Fruit fly (Drosophila melanogaster) whole organism, embryonic: ENCODE results near the gene DCTN1-p150.
A peak's percentile ranks its signal among the peaks of the same experiment; 100 is the strongest.

Experiments
- Atf6 ChIP-seq: fragments of 200-800 bp; sonication (Bioruptor generic); IDR thresholded peaks from 2 replicates; pipeline ENCODE4 v1.3.6; 2022; ENCODE audit warnings: missing biosample characterization, missing genetic modification characterization
- BtbVII ChIP-seq: fragments of 200-800 bp; sonication (Bioruptor generic); optimal IDR thresholded peaks from 3 replicates; lab custom pipeline; 2017; ENCODE audit warnings: missing biosample characterization, mild to moderate bottlenecking, missing genetic modification characterization
- CG10209 ChIP-seq: fragments of 200-800 bp; sonication (Bioruptor generic); optimal IDR thresholded peaks from 3 replicates; lab custom pipeline; 2017; ENCODE audit warnings: missing biosample characterization, mild to moderate bottlenecking, missing genetic modification characterization, missing genetic modification reagents
- CG10267 ChIP-seq: fragments of 200-800 bp; sonication (Bioruptor generic); optimal IDR thresholded peaks from 2 replicates; lab custom pipeline; 2018; ENCODE audit warnings: missing biosample characterization, mild to moderate bottlenecking, missing genetic modification characterization, moderate library complexity
- CG10462 ChIP-seq: fragments of 200-800 bp; sonication (Bioruptor generic); optimal IDR thresholded peaks from 2 replicates; lab custom pipeline; 2016; ENCODE audit warnings: missing biosample characterization, missing genetic modification characterization
- CG1233 ChIP-seq: fragments of 200-800 bp; sonication (Bioruptor generic); optimal IDR thresholded peaks from 4 replicates; lab custom pipeline; 2018; ENCODE audit warnings: missing biosample characterization, mild to moderate bottlenecking, missing genetic modification characterization
- CG12769 ChIP-seq: fragments of 200-800 bp; sonication (Bioruptor generic); optimal IDR thresholded peaks from 2 replicates; lab custom pipeline; 2019; ENCODE audit warnings: missing biosample characterization, mild to moderate bottlenecking, missing genetic modification characterization, moderate library complexity
- CG13894 ChIP-seq: fragments of 200-800 bp; sonication (Bioruptor generic); optimal IDR thresholded peaks from 3 replicates; lab custom pipeline; 2018; ENCODE audit warnings: missing biosample characterization, mild to moderate bottlenecking, missing genetic modification characterization, moderate library complexity
- CG1602 ChIP-seq: fragments of 200-800 bp; sonication (Bioruptor generic); optimal IDR thresholded peaks from 3 replicates; lab custom pipeline; 2016; ENCODE audit warnings: missing biosample characterization, missing genetic modification characterization
- CG1603 ChIP-seq: fragments of 200-800 bp; sonication (Bioruptor generic); optimal IDR thresholded peaks from 2 replicates; lab custom pipeline; 2019; ENCODE audit warnings: missing biosample characterization, mild to moderate bottlenecking, missing genetic modification characterization, moderate library complexity
- CG17361 ChIP-seq: fragments of 200-800 bp; sonication (Bioruptor generic); IDR thresholded peaks from 3 replicates; pipeline ENCODE4 v1.3.6; 2022; ENCODE audit warnings: missing biosample characterization, missing genetic modification characterization
- CG17612 ChIP-seq: fragments of 200-800 bp; sonication (Bioruptor generic); IDR thresholded peaks from 2 replicates; pipeline ENCODE4 v1.3.6; 2022; ENCODE audit warnings: missing biosample characterization, missing genetic modification characterization
- CG18599 ChIP-seq: fragments of 200-800 bp; sonication (Bioruptor generic); optimal IDR thresholded peaks from 3 replicates; lab custom pipeline; 2017; ENCODE audit warnings: missing biosample characterization, missing genetic modification characterization, mild to moderate bottlenecking, moderate library complexity, missing genetic modification reagents
- CG2678 ChIP-seq: fragments of 200-800 bp; sonication (Bioruptor generic); optimal IDR thresholded peaks from 3 replicates; lab custom pipeline; 2019; ENCODE audit warnings: missing biosample characterization, mild to moderate bottlenecking, missing genetic modification characterization, moderate library complexity
- CG30403 ChIP-seq: fragments of 200-800 bp; sonication (Bioruptor generic); optimal IDR thresholded peaks from 3 replicates; lab custom pipeline; 2016; ENCODE audit warnings: missing biosample characterization, missing genetic modification characterization
- CG32532 ChIP-seq: fragments of 200-800 bp; sonication (Bioruptor generic); IDR thresholded peaks from 2 replicates; pipeline ENCODE4 v1.3.6; 2022; ENCODE audit warnings: missing biosample characterization, missing genetic modification characterization
- CG32767 ChIP-seq: fragments of 200-800 bp; sonication (Bioruptor generic); IDR thresholded peaks from 2 replicates; pipeline ENCODE4 v1.3.6; 2022; ENCODE audit warnings: missing biosample characterization, missing genetic modification characterization
- CG3281 ChIP-seq: fragments of 200-800 bp; sonication (Bioruptor generic); optimal IDR thresholded peaks from 3 replicates; lab custom pipeline; 2017; ENCODE audit warnings: missing biosample characterization, mild to moderate bottlenecking, missing genetic modification characterization
- CG33213 ChIP-seq: fragments of 200-800 bp; sonication (Bioruptor generic); optimal IDR thresholded peaks from 3 replicates; lab custom pipeline; 2016; ENCODE audit warnings: missing biosample characterization, missing genetic modification characterization
- CG6813 ChIP-seq: fragments of 200-800 bp; sonication (Bioruptor generic); optimal IDR thresholded peaks from 2 replicates; lab custom pipeline; 2017; ENCODE audit warnings: missing biosample characterization, missing genetic modification characterization, mild to moderate bottlenecking, moderate library complexity, missing genetic modification reagents
- CG7357 ChIP-seq: fragments of 200-800 bp; sonication (Bioruptor generic); IDR thresholded peaks from 3 replicates; pipeline ENCODE4 v1.3.6; 2022; ENCODE audit warnings: missing biosample characterization, missing genetic modification characterization
- CG7928 ChIP-seq: fragments of 200-800 bp; sonication (Bioruptor generic); optimal IDR thresholded peaks from 2 replicates; lab custom pipeline; 2017; ENCODE audit warnings: missing biosample characterization, mild to moderate bottlenecking, missing genetic modification characterization
- CG9437 ChIP-seq: fragments of 200-800 bp; sonication (Bioruptor generic); optimal IDR thresholded peaks from 2 replicates; lab custom pipeline; 2018; ENCODE audit warnings: missing biosample characterization, mild to moderate bottlenecking, missing genetic modification characterization
- CG9817 ChIP-seq: fragments of 200-800 bp; sonication (Bioruptor generic); optimal IDR thresholded peaks from 2 replicates; lab custom pipeline; 2018; ENCODE audit warnings: missing biosample characterization, mild to moderate bottlenecking, missing genetic modification characterization, moderate library complexity
- Dfd ChIP-seq, 2 experiments: fragments of >200 bp; optimal IDR thresholded peaks; 2 replicates each; lab custom pipeline; 2017; ENCODE audit warnings: missing biosample characterization in 2 of 2, missing genetic modification characterization in 2 of 2
- Drgx ChIP-seq: fragments of 200-800 bp; sonication (Bioruptor generic); IDR thresholded peaks from 2 replicates; pipeline ENCODE4 v1.3.6; 2022; ENCODE audit warnings: missing biosample characterization, missing genetic modification characterization
- Ets65A ChIP-seq: fragments of 200-800 bp; sonication (Bioruptor generic); peaks from one replicate; lab custom pipeline; 2016; ENCODE audit warnings: missing biosample characterization, missing genetic modification characterization
- Fer1 ChIP-seq: fragments of 200-800 bp; sonication (Bioruptor generic); optimal IDR thresholded peaks from 2 replicates; lab custom pipeline; 2017; ENCODE audit warnings: missing biosample characterization, mild to moderate bottlenecking, missing genetic modification characterization
- HLH3B ChIP-seq: fragments of 200-800 bp; sonication (Bioruptor generic); IDR thresholded peaks from 2 replicates; pipeline ENCODE4 v1.3.6; 2022; ENCODE audit warnings: missing biosample characterization, missing genetic modification characterization
- HLH4C ChIP-seq: fragments of 200-800 bp; sonication (Bioruptor generic); IDR thresholded peaks from 3 replicates; pipeline ENCODE4 v1.3.6; 2022; ENCODE audit warnings: missing biosample characterization, missing genetic modification characterization; ENCODE audit not compliant: partially characterized antibody
- NC2α ChIP-seq: fragments of 200-800 bp; sonication (Bioruptor generic); optimal IDR thresholded peaks from 2 replicates; lab custom pipeline; 2016; ENCODE audit warnings: missing biosample characterization, missing genetic modification characterization
- Nf-YA ChIP-seq: fragments of 200-800 bp; sonication (Bioruptor generic); IDR thresholded peaks from 2 replicates; pipeline ENCODE4 v1.3.6; 2022; ENCODE audit warnings: missing biosample characterization, missing genetic modification characterization
- Nf-YC ChIP-seq: fragments of 200-800 bp; optimal IDR thresholded peaks from 3 replicates; lab custom pipeline; 2019; ENCODE audit warnings: missing biosample characterization, mild to moderate bottlenecking, missing genetic modification characterization, moderate library complexity
- NfI ChIP-seq: fragments of 200-800 bp; sonication (Bioruptor generic); optimal IDR thresholded peaks from 3 replicates; lab custom pipeline; 2018; ENCODE audit warnings: missing biosample characterization, mild to moderate bottlenecking, missing genetic modification characterization, moderate library complexity
- Xrp1 ChIP-seq: fragments of 200-800 bp; sonication (Bioruptor generic); IDR thresholded peaks from 2 replicates; pipeline ENCODE4 v1.3.6; 2022; ENCODE audit warnings: missing biosample characterization, missing genetic modification characterization
- ato ChIP-seq: fragments of 200-800 bp; sonication (Bioruptor generic); IDR thresholded peaks from 2 replicates; pipeline ENCODE4 v1.3.6; 2022; ENCODE audit warnings: missing biosample characterization, missing genetic modification characterization; ENCODE audit not compliant: partially characterized antibody
- bcd ChIP-seq: fragments of 200-800 bp; sonication (Bioruptor generic); optimal IDR thresholded peaks from 2 replicates; lab custom pipeline; 2017; ENCODE audit warnings: missing biosample characterization, mild to moderate bottlenecking, missing genetic modification characterization
- bsh ChIP-seq, 2 experiments: fragments of 200-800 bp; sonication (Bioruptor generic); optimal IDR thresholded peaks; 2 replicates each; lab custom pipeline; 2017 to 2018; ENCODE audit warnings: mild to moderate bottlenecking in 2 of 2, missing biosample characterization in 2 of 2, missing genetic modification characterization in 2 of 2, moderate library complexity in 1 of 2
- caup ChIP-seq: fragments of 200-800 bp; sonication (Bioruptor generic); optimal IDR thresholded peaks from 3 replicates; lab custom pipeline; 2017; ENCODE audit warnings: missing biosample characterization, mild to moderate bottlenecking, missing genetic modification characterization, moderate library complexity; ENCODE audit not compliant: severe bottlenecking
- en ChIP-seq: fragments of 200-800 bp; sonication (Bioruptor generic); optimal IDR thresholded peaks from 2 replicates; lab custom pipeline; 2016; ENCODE audit warnings: missing biosample characterization, missing genetic modification characterization
- ewg ChIP-seq: fragments of 200-800 bp; sonication (Bioruptor generic); optimal IDR thresholded peaks from 3 replicates; lab custom pipeline; 2017; ENCODE audit warnings: mild to moderate bottlenecking, missing biosample characterization, missing genetic modification reagents, missing genetic modification characterization
- exex ChIP-seq: fragments of 200-800 bp; sonication (Bioruptor generic); optimal IDR thresholded peaks from 4 replicates; lab custom pipeline; 2018; ENCODE audit warnings: missing biosample characterization, mild to moderate bottlenecking, missing genetic modification characterization, moderate library complexity
- gsb-n ChIP-seq: fragments of 200-800 bp; sonication (Bioruptor generic); optimal IDR thresholded peaks from 3 replicates; lab custom pipeline; 2018; ENCODE audit warnings: missing biosample characterization, mild to moderate bottlenecking, missing genetic modification characterization
- nerfin-1 ChIP-seq: fragments of 200-800 bp; sonication (Bioruptor generic); optimal IDR thresholded peaks from 3 replicates; lab custom pipeline; 2019; ENCODE audit warnings: missing biosample characterization, mild to moderate bottlenecking, missing genetic modification characterization, moderate library complexity
- org-1 ChIP-seq: fragments of 200-800 bp; sonication (Bioruptor generic); optimal IDR thresholded peaks from 2 replicates; lab custom pipeline; 2017; ENCODE audit warnings: missing biosample characterization, missing genetic modification characterization
- row ChIP-seq: fragments of 200-800 bp; sonication (Bioruptor generic); IDR thresholded peaks from 3 replicates; pipeline ENCODE4 v1.3.6; 2022; ENCODE audit warnings: missing biosample characterization, missing genetic modification characterization
- scrt ChIP-seq: fragments of 200-800 bp; sonication (Bioruptor generic); optimal IDR thresholded peaks from 2 replicates; lab custom pipeline; 2018; ENCODE audit warnings: missing biosample characterization, mild to moderate bottlenecking, missing genetic modification characterization, moderate library complexity
- sens ChIP-seq: fragments of 200-800 bp; sonication (Bioruptor generic); peaks from one replicate; lab custom pipeline; 2016; ENCODE audit warnings: missing biosample characterization, missing genetic modification characterization
- zen ChIP-seq: fragments of 200-800 bp; sonication (Bioruptor generic); optimal IDR thresholded peaks from 3 replicates; lab custom pipeline; 2018; ENCODE audit warnings: missing biosample characterization, mild to moderate bottlenecking, missing genetic modification characterization, moderate library complexity
- zf30C ChIP-seq: fragments of 200-800 bp; sonication (Bioruptor generic); optimal IDR thresholded peaks from 3 replicates; lab custom pipeline; 2018; ENCODE audit warnings: missing biosample characterization, mild to moderate bottlenecking, missing genetic modification characterization

Gene DCTN1-p150

DNA sequence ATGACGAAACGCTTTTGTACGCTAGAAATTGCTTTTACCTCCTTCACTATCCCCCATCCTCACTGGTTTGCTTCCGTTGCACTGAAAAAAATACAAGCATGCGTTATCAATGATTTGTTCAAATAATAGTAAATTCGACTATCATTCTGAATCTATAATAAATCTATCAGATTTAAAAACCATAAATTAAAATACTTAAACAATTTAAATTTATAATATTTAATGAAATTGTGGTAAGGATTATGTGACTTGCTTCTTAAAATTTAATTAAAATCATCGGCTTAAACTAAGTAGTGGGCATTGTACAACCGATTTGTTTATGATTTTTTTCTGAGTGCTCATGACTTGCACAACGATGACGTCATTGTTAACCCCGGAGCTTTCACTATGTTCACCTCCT lies 23.7 kb upstream of the DCTN1-p150 start (continued):
- TF ChIP-seq Fer1 (peak; percentile 90), Drgx (no peak), CG9437 (GFP tag; lab: Kevin White, UChicago) (peak; percentile 47), HLH4C (GFP tag; lab: Robert Waterston, UW) (no peak), CG9817 (tag; lab: Kevin White, UChicago) (peak; percentile 40), CG7357 (GFP tag; lab: Robert Waterston, UW) (peak; percentile 32; the same call in 1 of the 3 replicates), CG1233 (GFP tag; lab: Kevin White, UChicago) (peak; percentile 34), BtbVII (GFP tag; lab: Kevin White, UChicago) (peak; percentile 84), CG10267 (tag; lab: Kevin White, UChicago) (peak; percentile 56), CG3281 (GFP tag; lab: Kevin White, UChicago) (peak; percentile 85), CG10462 (GFP tag; lab: Kevin White, UChicago) (peak; percentile 16), CG10209 (GFP tag; lab: Kevin White, UChicago) (peak; percentile 48), bsh (GFP tag; optimal IDR thresholded peaks at IDR 0.05; lab: Kevin White, UChicago) (peak in 1 of 2 experiments; percentile 52), NfI (GFP tag; lab: Kevin White, UChicago) (peak; percentile 54), Atf6 (GFP tag; lab: Robert Waterston, UW) (peak; percentile 61), CG30403 (GFP tag; lab: Kevin White, UChicago) (peak; percentile 35), en (GFP tag; lab: Kevin White, UChicago) (no peak), sens (GFP tag; lab: Kevin White, UChicago) (peak; percentile 71), ewg (GFP tag; lab: Kevin White, UChicago) (peak; percentile 17), Xrp1 (GFP tag; lab: Robert Waterston, UW) (peak; percentile 45), CG18599 (GFP tag; lab: Kevin White, UChicago) (peak; percentile 90), scrt (GFP tag; lab: Kevin White, UChicago) (peak; percentile 78), bcd (peak; percentile 69), org-1 (GFP tag; lab: Kevin White, UChicago) (peak; percentile 33), CG33213 (GFP tag; lab: Kevin White, UChicago) (no peak), CG17612 (GFP tag; lab: Robert Waterston, UW) (no peak), CG6813 (GFP tag; lab: Kevin White, UChicago) (peak; percentile 53), CG2678 (tag; lab: Kevin White, UChicago) (peak; percentile 88), NC2α (GFP tag; lab: Kevin White, UChicago) (no peak), Nf-YC (tag; lab: Kevin White, UChicago) (peak; percentile 55), gsb-n (tag; lab: Kevin White, UChicago) (no peak), CG1603 (tag; lab: Kevin White, UChicago) (no peak), CG32532 (peak; percentile 18; the same call in 1 of the 2 replicates), caup (GFP tag; lab: Kevin White, UChicago) (peak; percentile 75), CG1602 (GFP tag; lab: Kevin White, UChicago) (peak; percentile 15), CG32767 (GFP tag; lab: Robert Waterston, UW) (peak; percentile 30; the same call in 1 of the 2 replicates), zf30C (GFP tag; lab: Kevin White, UChicago) (peak; percentile 5), row (GFP tag; lab: Robert Waterston, UW) (peak; percentile 47), CG17361 (peak; percentile 73; the same call in 2 of the 3 replicates), Ets65A (GFP tag; lab: Kevin White, UChicago) (peak; percentile 54), HLH3B (peak; percentile 51; the same call in 1 of the 2 replicates), CG12769 (peak; percentile 31), CG7928 (peak; percentile 17), zen (peak; percentile 16), Dfd (GFP tag; optimal IDR thresholded peaks at IDR 0.05; lab: Kevin White, UChicago) (no peak), CG13894 (tag; lab: Kevin White, UChicago) (peak; percentile 55), ato (GFP tag; lab: Robert Waterston, UW) (no peak), Nf-YA (GFP tag; lab: Robert Waterston, UW) (no peak), exex (peak; percentile 18), nerfin-1 (tag; lab: Kevin White, UChicago) (peak; percentile 36)
